Fruit fly (Drosophila melanogaster) whole organism, adult: Measurements from ENCODE around the gene CG6026.

Experiments
- CG11617 ChIP-seq: fragments of 200-800 bp; sonication (Bioruptor generic); optimal IDR thresholded peaks from 2 replicates; lab custom pipeline; 2017; ENCODE audit warnings: mild to moderate bottlenecking, missing biosample characterization, missing genetic modification reagents, missing genetic modification characterization
- CG12768 ChIP-seq: fragments of 200-800 bp; sonication (Bioruptor generic); optimal IDR thresholded peaks from 2 replicates; lab custom pipeline; 2017; ENCODE audit warnings: missing biosample characterization, missing genetic modification characterization, mild to moderate bottlenecking, moderate library complexity, missing genetic modification reagents
- CG14711 ChIP-seq: fragments of 200-800 bp; sonication (Bioruptor generic); optimal IDR thresholded peaks from 2 replicates; lab custom pipeline; 2018; ENCODE audit warnings: missing biosample characterization, mild to moderate bottlenecking, missing genetic modification characterization, moderate library complexity
- CG1620 ChIP-seq: fragments of 200-800 bp; sonication (Bioruptor generic); optimal IDR thresholded peaks from 2 replicates; lab custom pipeline; 2016; ENCODE audit warnings: missing biosample characterization, missing genetic modification characterization
- CG33017 ChIP-seq: fragments of 200-800 bp; sonication (Bioruptor generic); optimal IDR thresholded peaks from 2 replicates; lab custom pipeline; 2018; ENCODE audit warnings: missing biosample characterization, mild to moderate bottlenecking, missing genetic modification characterization, moderate library complexity
- CG5204 ChIP-seq: fragments of 200-800 bp; sonication (Bioruptor generic); optimal IDR thresholded peaks from 2 replicates; lab custom pipeline; 2016; ENCODE audit warnings: missing biosample characterization, missing genetic modification characterization
- CG7045 ChIP-seq: fragments of 200-800 bp; sonication (Bioruptor generic); optimal IDR thresholded peaks from 2 replicates; lab custom pipeline; 2017; ENCODE audit warnings: missing biosample characterization, mild to moderate bottlenecking, missing genetic modification characterization
- CG7101 ChIP-seq: fragments of 200-800 bp; sonication (Bioruptor generic); optimal IDR thresholded peaks from 2 replicates; lab custom pipeline; 2018; ENCODE audit warnings: missing biosample characterization, mild to moderate bottlenecking, missing genetic modification characterization, moderate library complexity
- Clk ChIP-seq: fragments of 200-800 bp; sonication (Bioruptor generic); optimal IDR thresholded peaks from 2 replicates; lab custom pipeline; 2017; ENCODE audit warnings: missing biosample characterization, missing genetic modification characterization
- Crg-1 ChIP-seq: fragments of 200-800 bp; sonication (Bioruptor generic); optimal IDR thresholded peaks from 2 replicates; lab custom pipeline; 2016; ENCODE audit warnings: missing biosample characterization, missing genetic modification characterization
- Hr96 ChIP-seq: fragments of 200-800 bp; sonication (Bioruptor generic); optimal IDR thresholded peaks from 2 replicates; lab custom pipeline; 2016; ENCODE audit warnings: missing biosample characterization, missing genetic modification characterization
- Mnt ChIP-seq: fragments of 200-800 bp; sonication (Bioruptor generic); optimal IDR thresholded peaks from 2 replicates; lab custom pipeline; 2016; ENCODE audit warnings: missing biosample characterization, mild to moderate bottlenecking, missing genetic modification characterization
- bab1 ChIP-seq: fragments of 200-800 bp; sonication (Bioruptor generic); optimal IDR thresholded peaks from 3 replicates; lab custom pipeline; 2019; ENCODE audit warnings: missing biosample characterization, mild to moderate bottlenecking, missing genetic modification characterization, moderate library complexity
- cic ChIP-seq: fragments of 200-800 bp; sonication (Bioruptor generic); optimal IDR thresholded peaks from 2 replicates; lab custom pipeline; 2017; ENCODE audit warnings: missing biosample characterization, mild to moderate bottlenecking, missing genetic modification characterization, moderate library complexity
- cnc ChIP-seq, 2 experiments: fragments of >200 bp; optimal IDR thresholded peaks; 2 replicates each; lab custom pipeline; 2017
- kay ChIP-seq: fragments of 200-800 bp; sonication (Bioruptor generic); peaks from one replicate; lab custom pipeline; 2016; ENCODE audit warnings: missing biosample characterization, missing genetic modification characterization, borderline replicate concordance
- ovo ChIP-seq: fragments of 200-800 bp; sonication (Bioruptor generic); optimal IDR thresholded peaks from 2 replicates; lab custom pipeline; 2016; ENCODE audit warnings: missing biosample characterization, missing genetic modification characterization
- pad ChIP-seq: fragments of 200-800 bp; sonication (Bioruptor generic); optimal IDR thresholded peaks from 3 replicates; lab custom pipeline; 2017; ENCODE audit warnings: missing biosample characterization, missing genetic modification characterization, mild to moderate bottlenecking, moderate library complexity, missing genetic modification reagents
- tj ChIP-seq: fragments of 200-800 bp; sonication (Bioruptor generic); optimal IDR thresholded peaks from 3 replicates; lab custom pipeline; 2017; ENCODE audit warnings: missing biosample characterization, mild to moderate bottlenecking, missing genetic modification characterization, moderate library complexity
- toe ChIP-seq: fragments of 200-800 bp; sonication (Bioruptor generic); optimal IDR thresholded peaks from 2 replicates; lab custom pipeline; 2016; ENCODE audit warnings: missing biosample characterization, missing genetic modification characterization

The CG6026 gene

dm6 chr3R:19036521-19037142, 3.3 kb downstream of the CG6026 start:
- TF ChIP-seq Mnt (GFP tag; lab: Kevin White, UChicago) (no peak), cic (GFP tag; lab: Kevin White, UChicago) (no peak), CG7045 (GFP tag; lab: Kevin White, UChicago) (no peak), Crg-1 (GFP tag; lab: Kevin White, UChicago) (no peak), CG5204 (GFP tag; lab: Kevin White, UChicago) (no peak), CG7101 (tag; lab: Kevin White, UChicago) (no peak), bab1 (GFP tag; lab: Kevin White, UChicago) (no peak), CG1620 (no peak), CG33017 (tag; lab: Kevin White, UChicago) (no peak), toe (no peak)

- TF ChIP-seq Hr96 (GFP tag; lab: Kevin White, UChicago) (no peak), tj (GFP tag; lab: Kevin White, UChicago) (no peak), Crg-1 (GFP tag; lab: Kevin White, UChicago) (no peak), ovo (GFP tag; lab: Kevin White, UChicago) (no peak), pad (GFP tag; lab: Kevin White, UChicago) (no peak)
Measured at dm6 chr3R:19040685-19041084, 7.3 kb downstream of the CG6026 start.

dm6 chr3R:19044638-19045037, 11.3 kb downstream of the CG6026 start:
- no peak for TF ChIP-seq CG7045 (GFP tag; lab: Kevin White, UChicago)
- no peak for TF ChIP-seq CG1620
- TF ChIP-seq CG14711 (tag; lab: Kevin White, UChicago): no peak
- TF ChIP-seq tj (GFP tag; lab: Kevin White, UChicago): no peak
- TF ChIP-seq CG5204 (GFP tag; lab: Kevin White, UChicago): no peak
- no peak for TF ChIP-seq Mnt (GFP tag; lab: Kevin White, UChicago)
- TF ChIP-seq CG33017 (tag; lab: Kevin White, UChicago): no peak
- TF ChIP-seq cic (GFP tag; lab: Kevin White, UChicago): no peak
- TF ChIP-seq cnc (optimal IDR thresholded peaks at IDR 0.05; lab: Kevin White, UChicago): no peak
- TF ChIP-seq ovo (GFP tag; lab: Kevin White, UChicago): no peak
- TF ChIP-seq Clk (GFP tag; lab: Kevin White, UChicago): no peak
- no peak for TF ChIP-seq bab1 (GFP tag; lab: Kevin White, UChicago)

DNA sequence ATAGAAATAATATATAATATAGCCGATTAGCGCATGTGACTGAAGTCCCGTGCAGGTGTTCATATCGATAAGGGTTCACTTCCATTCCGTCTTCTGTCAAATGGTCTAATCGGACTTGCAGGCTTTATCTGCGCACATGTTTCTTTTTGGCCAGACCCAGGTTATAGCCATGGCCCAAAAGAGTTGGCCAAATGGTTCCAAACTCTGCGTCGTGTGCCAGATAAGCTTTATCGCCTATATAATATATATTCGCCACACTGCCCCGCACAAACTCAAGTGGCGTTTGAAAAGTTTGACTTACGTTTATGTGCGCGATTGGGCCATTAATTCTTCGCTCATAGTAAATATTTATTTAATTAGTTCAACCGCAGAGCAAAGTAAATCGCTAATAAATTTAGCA, 17.9 kb downstream of the CG6026 start:
- TF ChIP-seq Mnt (GFP tag; lab: Kevin White, UChicago) (peak; percentile 41), CG1620 (no peak), CG14711 (tag; lab: Kevin White, UChicago) (no peak), CG7101 (tag; lab: Kevin White, UChicago) (no peak), ovo (GFP tag; lab: Kevin White, UChicago) (no peak), cic (GFP tag; lab: Kevin White, UChicago) (peak; percentile 76), CG12768 (GFP tag; lab: Kevin White, UChicago) (no peak), Crg-1 (GFP tag; lab: Kevin White, UChicago) (no peak), pad (GFP tag; lab: Kevin White, UChicago) (no peak), bab1 (GFP tag; lab: Kevin White, UChicago) (no peak)

dm6 chr3R:19052475-19052874, 19.1 kb downstream of the CG6026 start:
- TF ChIP-seq Crg-1 (GFP tag; lab: Kevin White, UChicago) (no peak), CG1620 (no peak), Mnt (GFP tag; lab: Kevin White, UChicago) (no peak), toe (no peak), CG7045 (GFP tag; lab: Kevin White, UChicago) (no peak), pad (GFP tag; lab: Kevin White, UChicago) (no peak), cic (GFP tag; lab: Kevin White, UChicago) (no peak), CG11617 (GFP tag; lab: Kevin White, UChicago) (no peak), tj (GFP tag; lab: Kevin White, UChicago) (no peak), bab1 (GFP tag; lab: Kevin White, UChicago) (no peak), kay (GFP tag; lab: Kevin White, UChicago) (no peak)

DNA sequence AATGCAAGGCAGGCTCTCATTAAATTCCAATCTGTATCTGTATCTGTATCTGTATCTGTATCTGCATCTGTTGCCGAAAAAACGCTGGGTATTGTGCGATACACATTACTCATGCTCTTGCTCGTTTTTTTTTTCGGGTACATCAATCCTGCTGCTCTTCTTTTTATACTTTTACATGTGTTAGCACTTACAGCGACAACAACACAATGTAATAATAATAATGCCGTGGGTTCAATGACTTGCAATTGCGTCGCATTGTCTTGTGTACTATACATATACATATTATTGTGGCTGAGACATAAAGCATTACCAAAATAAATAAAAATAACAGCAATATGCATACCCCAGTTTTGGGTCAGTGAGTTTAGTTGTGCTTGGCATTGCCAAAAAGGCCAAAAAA, 21.5 kb downstream of the CG6026 start:
- TF ChIP-seq cic (GFP tag; lab: Kevin White, UChicago) (no peak), Hr96 (GFP tag; lab: Kevin White, UChicago) (no peak), bab1 (GFP tag; lab: Kevin White, UChicago) (no peak), Clk (GFP tag; lab: Kevin White, UChicago) (no peak), CG5204 (GFP tag; lab: Kevin White, UChicago) (no peak), cnc (optimal IDR thresholded peaks at IDR 0.05; lab: Kevin White, UChicago) (no peak), Crg-1 (GFP tag; lab: Kevin White, UChicago) (no peak), ovo (GFP tag; lab: Kevin White, UChicago) (no peak), CG11617 (GFP tag; lab: Kevin White, UChicago) (no peak), pad (GFP tag; lab: Kevin White, UChicago) (no peak), CG7101 (tag; lab: Kevin White, UChicago) (no peak), tj (GFP tag; lab: Kevin White, UChicago) (no peak)
